Worm (Caenorhabditis elegans): ENCODE results near the gene tyr-2.

tyr-2 gene

DNA sequence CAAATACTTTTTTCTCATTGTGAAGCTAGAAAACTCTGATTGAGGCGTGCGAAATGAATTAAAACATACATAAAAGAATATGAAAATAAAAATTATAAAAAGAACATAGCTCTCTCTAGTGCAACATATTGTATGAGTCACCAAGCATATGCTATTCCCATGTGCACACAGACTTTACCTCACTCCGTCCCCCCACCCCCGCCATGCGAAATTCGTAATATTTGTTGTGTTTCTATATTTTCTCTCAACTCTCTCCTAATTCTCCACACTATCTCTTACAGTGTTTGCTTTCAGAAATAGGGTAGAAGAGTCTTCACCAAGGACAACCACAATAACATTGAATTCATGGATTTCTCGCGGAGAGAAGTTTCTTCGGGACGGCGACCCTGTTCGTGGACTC lies 11.4 kb upstream of the tyr-2 start:
- TF ChIP-seq nhr-28 (tag; optimal IDR thresholded peaks at IDR 0.05) (no peak), pha-4 (tag; optimal IDR thresholded peaks at IDR 0.05) (peak; percentile 49)

DNA sequence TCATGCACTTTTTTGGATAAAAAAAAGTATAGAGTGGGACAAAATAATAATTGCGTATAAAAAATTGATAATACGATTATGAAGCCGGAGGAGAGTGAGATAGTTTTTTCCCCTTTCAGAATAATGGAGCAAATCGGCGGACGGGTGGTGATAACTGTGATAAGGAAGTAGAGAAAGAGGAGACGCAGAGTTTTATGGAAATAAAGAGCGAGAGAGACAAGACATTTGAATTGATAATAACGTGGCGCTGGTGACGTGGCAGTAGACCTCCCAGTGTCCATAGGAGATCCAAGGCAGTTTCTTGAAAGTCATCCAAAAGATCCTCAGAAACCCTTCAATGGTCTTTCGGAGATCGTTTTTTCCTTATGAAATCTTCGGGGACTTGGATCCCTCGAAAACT lies 10.2 kb upstream of the tyr-2 start:
- no peak for TF ChIP-seq sptf-1 (tag; optimal IDR thresholded peaks at IDR 0.05)
- no peak for TF ChIP-seq M03D4.4 (tag; optimal IDR thresholded peaks at IDR 0.05)
- no peak for TF ChIP-seq unc-120 (tag; optimal IDR thresholded peaks at IDR 0.05; ENCODE audit: poor library complexity, severe bottlenecking)

ce11 chrIII:13735008-13735407 lies 9.0 kb upstream of the tyr-2 start, which contains the start of gene W06F12.3:
W06F12.3 (plus strand) TSS chrIII:13735030.
- TF ChIP-seq snpc-4 (tag; optimal IDR thresholded peaks at IDR 0.05) (no peak), ham-2 (GFP tag; optimal IDR thresholded peaks at IDR 0.05) (no peak)

- TF ChIP-seq ceh-43 (GFP tag; optimal IDR thresholded peaks at IDR 0.05) (no peak), unc-62 (GFP tag; optimal IDR thresholded peaks at IDR 0.05) (no peak), nhr-237 (tag; optimal IDR thresholded peaks at IDR 0.05) (no peak), mep-1 (tag; optimal IDR thresholded peaks at IDR 0.05) (no peak), blmp-1 (tag; optimal IDR thresholded peaks at IDR 0.05) (no peak), lsy-2 (tag; optimal IDR thresholded peaks at IDR 0.05) (no peak), lin-32 (GFP tag; optimal IDR thresholded peaks at IDR 0.05) (no peak), ces-1 (GFP tag; optimal IDR thresholded peaks at IDR 0.05) (no peak), zip-8 (tag; optimal IDR thresholded peaks at IDR 0.05) (no peak), sem-2 (GFP tag; optimal IDR thresholded peaks at IDR 0.05) (no peak), lin-13 (tag; optimal IDR thresholded peaks at IDR 0.05) (no peak), ceh-83 (GFP tag; optimal IDR thresholded peaks at IDR 0.05) (no peak), nhr-12 (tag; optimal IDR thresholded peaks at IDR 0.05) (no peak), tbx-8 (GFP tag; optimal IDR thresholded peaks at IDR 0.05) (no peak), unc-39 (tag; optimal IDR thresholded peaks at IDR 0.05) (no peak), snpc-4 (tag; optimal IDR thresholded peaks at IDR 0.05) (no peak), nhr-76 (tag; optimal IDR thresholded peaks at IDR 0.05) (no peak), nhr-2 (tag; optimal IDR thresholded peaks at IDR 0.05) (no peak), ztf-11 (tag; optimal IDR thresholded peaks at IDR 0.05) (no peak), drap-1 (GFP tag; optimal IDR thresholded peaks at IDR 0.05) (no peak)
These were observed 2.6 kb upstream of the tyr-2 start for ce11 chrIII:13741410-13741809.

DNA sequence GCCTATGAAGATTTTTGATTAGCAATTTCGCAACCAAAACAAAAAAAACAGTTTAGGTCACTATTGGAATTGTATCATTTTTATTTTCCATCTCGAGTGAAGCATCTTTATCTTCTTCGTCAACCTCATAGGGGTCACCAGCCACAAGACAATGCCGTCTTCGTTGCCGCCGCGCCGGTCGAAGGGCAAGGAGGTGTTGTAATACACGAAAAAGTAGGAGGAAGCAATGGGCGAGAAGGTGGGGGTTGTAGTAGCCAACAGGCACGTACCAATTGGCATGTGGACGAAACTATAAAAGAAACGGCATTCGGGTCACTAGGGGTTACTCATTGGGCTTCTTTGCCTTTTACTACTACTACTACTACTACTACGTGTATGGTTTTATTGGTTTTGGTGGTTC lies 2.0 kb upstream of the tyr-2 start:
- TF ChIP-seq elt-1 (tag; optimal IDR thresholded peaks at IDR 0.05; ENCODE audit: borderline replicate concordance, insufficient read depth) (no peak), elt-3 (tag; optimal IDR thresholded peaks at IDR 0.05) (no peak), pha-4 (tag; optimal IDR thresholded peaks at IDR 0.05) (no peak), ceh-39 (tag; optimal IDR thresholded peaks at IDR 0.05) (no peak), ces-1 (GFP tag; optimal IDR thresholded peaks at IDR 0.05) (no peak), ceh-43 (GFP tag; optimal IDR thresholded peaks at IDR 0.05) (no peak), unc-120 (tag; optimal IDR thresholded peaks at IDR 0.05; ENCODE audit: poor library complexity, severe bottlenecking) (no peak), ceh-83 (GFP tag; optimal IDR thresholded peaks at IDR 0.05) (no peak), cnd-1 (tag; optimal IDR thresholded peaks at IDR 0.05) (no peak), bed-3 (GFP tag; optimal IDR thresholded peaks at IDR 0.05) (no peak), nhr-28 (tag; optimal IDR thresholded peaks at IDR 0.05) (no peak), mep-1 (tag; optimal IDR thresholded peaks at IDR 0.05) (no peak), flh-1 (GFP tag; optimal IDR thresholded peaks at IDR 0.05) (no peak), M03D4.4 (tag; optimal IDR thresholded peaks at IDR 0.05) (no peak)

ce11 chrIII:13748312-13748711 lies 4.3 kb downstream of the tyr-2 start, which contains the start of gene K08E3.2:
K08E3.2 (minus strand) TSS chrIII:13748686.
- no peak for TF ChIP-seq tbx-8 (GFP tag; optimal IDR thresholded peaks at IDR 0.05)
- TF ChIP-seq lin-32 (GFP tag; optimal IDR thresholded peaks at IDR 0.05): no peak
- TF ChIP-seq ceh-39 (tag; optimal IDR thresholded peaks at IDR 0.05): no peak
- no peak for TF ChIP-seq nhr-2 (tag; optimal IDR thresholded peaks at IDR 0.05)
- TF ChIP-seq unc-39 (tag; optimal IDR thresholded peaks at IDR 0.05): no peak
- no peak for TF ChIP-seq unc-62 (GFP tag; optimal IDR thresholded peaks at IDR 0.05)
- TF ChIP-seq ham-2 (GFP tag; optimal IDR thresholded peaks at IDR 0.05): no peak

Data from whole organism, mixed stage, embryonic.